Fruit fly (Drosophila melanogaster): ENCODE measurements around the gene sdt.

The sdt gene

DNA sequence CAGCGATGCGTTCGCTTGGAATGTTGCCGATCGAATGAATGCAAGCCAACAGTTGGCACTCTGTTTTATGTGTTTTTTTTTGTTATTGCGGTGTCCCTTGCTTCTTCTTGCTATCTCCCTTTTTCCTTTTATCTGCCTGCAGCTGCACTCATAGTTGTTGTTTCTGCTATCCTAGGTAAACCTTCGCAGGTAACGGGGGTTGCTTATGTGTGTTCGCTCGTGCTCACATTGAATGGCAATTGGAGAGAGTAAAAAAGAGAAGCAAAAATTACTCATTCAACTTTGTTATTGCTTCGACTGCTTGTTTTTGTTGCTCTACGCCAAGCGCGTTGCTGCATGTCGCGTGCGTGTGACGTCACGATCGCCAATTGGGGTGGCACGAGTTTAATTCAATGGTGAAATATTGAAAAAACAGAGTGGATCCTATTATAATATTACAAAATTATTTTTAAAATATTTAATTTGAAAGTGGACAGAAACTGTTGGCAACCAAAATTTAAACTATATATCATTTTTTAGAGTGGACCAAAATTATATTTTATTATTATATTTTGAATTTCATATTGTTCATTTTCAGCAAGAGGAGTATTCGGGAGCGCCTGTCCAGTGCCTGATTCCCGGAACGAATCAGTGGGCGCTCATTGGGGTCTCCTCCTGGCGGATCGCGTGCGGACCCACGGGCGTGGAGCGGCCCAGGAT lies 93.2 kb downstream of the sdt start, which contains the start of gene Corp (continued):
- peak; percentile 83 for TF ChIP-seq CG8119 (GFP tag; IDR thresholded peaks at IDR 0.05)
- peak; percentile 62 to 63 for TF ChIP-seq ss (GFP tag; optimal IDR thresholded peaks at IDR 0.05)
- TF ChIP-seq CG11762 (GFP tag; optimal IDR thresholded peaks at IDR 0.05; ENCODE audit: insufficient read depth), result peak; percentile 38
- 0 out of 2 replicates have a peak, but pooled peaks have one; percentile 15 for TF ChIP-seq CG11294 (GFP tag; IDR thresholded peaks at IDR 0.05)
- no peak for TF ChIP-seq dac (GFP tag; optimal IDR thresholded peaks at IDR 0.05)
- TF ChIP-seq cyc (GFP tag; optimal IDR thresholded peaks at IDR 0.05), result no peak
- peak; percentile 65 for TF ChIP-seq CG3032 (tag; optimal IDR thresholded peaks at IDR 0.05)
- TF ChIP-seq Eip93F (GFP tag; optimal IDR thresholded peaks at IDR 0.05), result no peak
- no peak for TF ChIP-seq Eip75B (GFP tag; optimal IDR thresholded peaks at IDR 0.05)
- TF ChIP-seq CG32006 (GFP tag; optimal IDR thresholded peaks at IDR 0.05), result peak; percentile 66
- TF ChIP-seq Sox14 (GFP tag; optimal IDR thresholded peaks at IDR 0.05), result no peak
- peak; percentile 29 for TF ChIP-seq topi (GFP tag; optimal IDR thresholded peaks at IDR 0.05)
- TF ChIP-seq Smox (GFP tag; optimal IDR thresholded peaks at IDR 0.05), result peak; percentile 13
- TF ChIP-seq CG4318 (GFP tag; optimal IDR thresholded peaks at IDR 0.05), result peak; percentile 15
- peak; percentile 56 for TF ChIP-seq CG8632 (GFP tag; optimal IDR thresholded peaks at IDR 0.05)
- peak; percentile 59 for TF ChIP-seq CG10631 (GFP tag; optimal IDR thresholded peaks at IDR 0.05)
- no peak for TF ChIP-seq Ets21C (GFP tag; optimal IDR thresholded peaks at IDR 0.05)
- TF ChIP-seq fd85E (GFP tag; optimal IDR thresholded peaks at IDR 0.05), result peak; percentile 53
- peak; percentile 39 for TF ChIP-seq Lpt (GFP tag; optimal IDR thresholded peaks at IDR 0.05)
- TF ChIP-seq Hr39 (GFP tag; optimal IDR thresholded peaks at IDR 0.05), result no peak
- peak; percentile 45 for TF ChIP-seq acj6 (GFP tag; optimal IDR thresholded peaks at IDR 0.05)
- peak; percentile 47 for TF ChIP-seq Met (GFP tag; optimal IDR thresholded peaks at IDR 0.05)
- TF ChIP-seq lz (GFP tag; optimal IDR thresholded peaks at IDR 0.05), result peak; percentile 20
- no peak for TF ChIP-seq CG31627 (GFP tag; optimal IDR thresholded peaks at IDR 0.05)
- TF ChIP-seq eg (GFP tag; IDR thresholded peaks at IDR 0.05), result peak; percentile 78
- peak; percentile 64 for TF ChIP-seq CG6808 (GFP tag; optimal IDR thresholded peaks at IDR 0.05)
- peak; percentile 56 for TF ChIP-seq CG10669 (GFP tag; optimal IDR thresholded peaks at IDR 0.05)

dm6 chrX:8273291-8273690 lies 94.9 kb downstream of the sdt start, which contains the start of gene CG1636:
Gene CG1636 (plus strand): TSS chrX:8273412.
- TF ChIP-seq fd85E (GFP tag; optimal IDR thresholded peaks at IDR 0.05) (no peak), CG16779 (tag; optimal IDR thresholded peaks at IDR 0.05) (no peak), CG3032 (tag; optimal IDR thresholded peaks at IDR 0.05) (no peak), OdsH (GFP tag; optimal IDR thresholded peaks at IDR 0.05) (no peak), Lpt (GFP tag; optimal IDR thresholded peaks at IDR 0.05) (no peak), CG6854 (GFP tag; optimal IDR thresholded peaks at IDR 0.05) (no peak), ss (GFP tag; optimal IDR thresholded peaks at IDR 0.05) (no peak), Smox (GFP tag; optimal IDR thresholded peaks at IDR 0.05) (no peak), CG6163 (GFP tag; IDR thresholded peaks at IDR 0.05) (no peak), eg (GFP tag; IDR thresholded peaks at IDR 0.05) (no peak), CG6808 (GFP tag; optimal IDR thresholded peaks at IDR 0.05) (no peak), CG15336 (GFP tag; IDR thresholded peaks at IDR 0.05) (no peak)

- TF ChIP-seq CG8632 (GFP tag; optimal IDR thresholded peaks at IDR 0.05), result no peak
- TF ChIP-seq OdsH (GFP tag; optimal IDR thresholded peaks at IDR 0.05), result peak; percentile 56
- TF ChIP-seq CG6276 (GFP tag; optimal IDR thresholded peaks at IDR 0.05), result no peak
- peak; percentile 39 for TF ChIP-seq achi (GFP tag; optimal IDR thresholded peaks at IDR 0.05)
- no peak for TF ChIP-seq Blimp-1 (GFP tag; optimal IDR thresholded peaks at IDR 0.05)
- peak; percentile 53 for TF ChIP-seq CG32006 (GFP tag; optimal IDR thresholded peaks at IDR 0.05)
- peak; percentile 61; the same call in 2 of the 3 replicates for TF ChIP-seq eg (GFP tag; IDR thresholded peaks at IDR 0.05)
- TF ChIP-seq CG3919 (GFP tag; optimal IDR thresholded peaks at IDR 0.05), result peak; percentile 49
- TF ChIP-seq CG7368 (GFP tag; optimal IDR thresholded peaks at IDR 0.05), result peak; percentile 32
- TF ChIP-seq Eip93F (GFP tag; optimal IDR thresholded peaks at IDR 0.05), result no peak
- TF ChIP-seq Eip75B (GFP tag; optimal IDR thresholded peaks at IDR 0.05), result peak; percentile 7
- no peak for TF ChIP-seq vri (GFP tag; optimal IDR thresholded peaks at IDR 0.05)
- peak; percentile 60 for TF ChIP-seq Hr39 (GFP tag; optimal IDR thresholded peaks at IDR 0.05)
- peak; percentile 41 for TF ChIP-seq pdm3 (GFP tag; optimal IDR thresholded peaks at IDR 0.05)
- no peak for TF ChIP-seq fd59A (GFP tag; optimal IDR thresholded peaks at IDR 0.05)
- no peak for TF ChIP-seq CG11294 (GFP tag; IDR thresholded peaks at IDR 0.05)
- no peak for TF ChIP-seq dsx (GFP tag; optimal IDR thresholded peaks at IDR 0.05; ENCODE audit: poor library complexity, severe bottlenecking)
- TF ChIP-seq Sox14 (GFP tag; optimal IDR thresholded peaks at IDR 0.05), result peak; percentile 56
- TF ChIP-seq Sox15 (GFP tag; optimal IDR thresholded peaks at IDR 0.05), result peak; percentile 13
- peak; percentile 31 for TF ChIP-seq CG34406 (GFP tag; optimal IDR thresholded peaks at IDR 0.05)
- peak; percentile 10 for TF ChIP-seq fkh (GFP tag; optimal IDR thresholded peaks at IDR 0.05)
- peak; percentile 52 for TF ChIP-seq lz (GFP tag; optimal IDR thresholded peaks at IDR 0.05)
- no peak for TF ChIP-seq CG11762 (GFP tag; optimal IDR thresholded peaks at IDR 0.05; ENCODE audit: insufficient read depth)
These were observed 95.6 kb downstream of the sdt start, which contains the start of gene CG15343 for dm6 chrX:8273799-8274484. Gene CG15343 (minus strand): TSS chrX:8273806.
